Worm (Caenorhabditis elegans): ENCODE measurements around the gene tim-1.

Gene tim-1

ce11 chrIII:12250114-12250792, at the start of gene tim-1, which contains the start of gene Y75B8A.23 (continued):
- TF ChIP-seq mxl-3 (GFP tag; optimal IDR thresholded peaks at IDR 0.05) (no peak), mes-2 (tag; optimal IDR thresholded peaks at IDR 0.05; ENCODE audit: poor library complexity, severe bottlenecking) (peak; percentile 96), lin-39 (tag; optimal IDR thresholded peaks at IDR 0.05) (no peak), cey-2 (tag; optimal IDR thresholded peaks at IDR 0.05; ENCODE audit: borderline replicate concordance, insufficient read depth) (no peak), snpc-4 (tag; optimal IDR thresholded peaks at IDR 0.05) (peak; percentile 99), aha-1 (tag) (peak; percentile 99), snpc-1.2 (GFP tag; IDR thresholded peaks at IDR 0.05) (peak; percentile 84), tra-1 (GFP tag; IDR thresholded peaks at IDR 0.05) (0 out of 2 replicates have a peak, but pooled peaks have one; percentile 31), D1046.2 (GFP tag; IDR thresholded peaks at IDR 0.05) (peak; percentile 51; the same call in 1 of the 2 replicates), lsy-2 (tag; optimal IDR thresholded peaks at IDR 0.05) (peak; percentile 42 to 95), hlh-11 (tag; optimal IDR thresholded peaks at IDR 0.05) (peak; percentile 90), dve-1 (tag; optimal IDR thresholded peaks at IDR 0.05; ENCODE audit: insufficient read depth) (peak; percentile 98), egl-43 (GFP tag; IDR thresholded peaks at IDR 0.05) (peak; percentile 80), daf-8 (GFP tag; IDR thresholded peaks at IDR 0.05) (0 out of 2 replicates have a peak, but pooled peaks have one; percentile 52), attf-4 (tag; optimal IDR thresholded peaks at IDR 0.05) (no peak), fkh-10 (GFP tag; optimal IDR thresholded peaks at IDR 0.05) (peak; percentile 32), madf-9 (GFP tag; conservative IDR thresholded peaks at IDR 0.05) (peak; percentile 53), arid-1 (GFP tag; conservative IDR thresholded peaks at IDR 0.05) (peak; percentile 89), F49E8.2 (tag; optimal IDR thresholded peaks at IDR 0.05; ENCODE audit: borderline replicate concordance) (peak; percentile 93), php-3 (GFP tag; IDR thresholded peaks at IDR 0.05) (peak; percentile 50; the same call in 1 of the 2 replicates), dpl-1 (GFP tag; optimal IDR thresholded peaks at IDR 0.05) (peak; percentile 98), Y5F2A.4 (GFP tag; optimal IDR thresholded peaks at IDR 0.05) (peak; percentile 54), F44E2.7 (GFP tag; IDR thresholded peaks at IDR 0.05) (0 out of 2 replicates have a peak, but pooled peaks have one; percentile 34), gei-8 (GFP tag; optimal IDR thresholded peaks at IDR 0.05) (peak; percentile 60), T26A8.4 (GFP tag; IDR thresholded peaks at IDR 0.05) (peak; percentile 96), egl-27 (tag; optimal IDR thresholded peaks at IDR 0.05) (peak; percentile 11), nhr-10 (tag; optimal IDR thresholded peaks at IDR 0.05) (no peak), T20F7.1 (GFP tag; optimal IDR thresholded peaks at IDR 0.05) (no peak), nhr-41 (GFP tag; IDR thresholded peaks at IDR 0.05) (peak; percentile 62), rbr-2 (tag; optimal IDR thresholded peaks at IDR 0.05) (peak; percentile 92), daf-12 (tag; optimal IDR thresholded peaks at IDR 0.05) (no peak), F37D6.2 (tag; optimal IDR thresholded peaks at IDR 0.05) (peak; percentile 69), ctbp-1 (GFP tag; IDR thresholded peaks at IDR 0.05) (peak; percentile 85), ceh-28 (tag; optimal IDR thresholded peaks at IDR 0.05) (no peak), set-16 (GFP tag; IDR thresholded peaks at IDR 0.05) (peak; percentile 26; the same call in 1 of the 2 replicates), nhr-11 (tag; optimal IDR thresholded peaks at IDR 0.05) (peak; percentile 92), zag-1 (tag; optimal IDR thresholded peaks at IDR 0.05) (no peak), F10B5.3 (tag; optimal IDR thresholded peaks at IDR 0.05) (peak; percentile 66), dmd-9 (GFP tag; IDR thresholded peaks at IDR 0.05) (peak; percentile 90), lin-13 (GFP tag; optimal IDR thresholded peaks at IDR 0.05) (peak; percentile 95), ceh-82 (tag; optimal IDR thresholded peaks at IDR 0.05) (no peak), F26F4.8 (GFP tag; conservative IDR thresholded peaks at IDR 0.05) (no peak), fos-1 (tag; optimal IDR thresholded peaks at IDR 0.05) (peak; percentile 71), mxl-2 (GFP tag; conservative IDR thresholded peaks at IDR 0.05) (no peak), lin-29 (GFP tag; IDR thresholded peaks at IDR 0.05) (peak; percentile 36), tag-97 (GFP tag; IDR thresholded peaks at IDR 0.05) (no peak), skn-1 (tag; optimal IDR thresholded peaks at IDR 0.05) (no peak), zip-11 (GFP tag; IDR thresholded peaks at IDR 0.05) (no peak), Y48G9A.11 (GFP tag; IDR thresholded peaks at IDR 0.05) (peak; percentile 57), mep-1 (tag; optimal IDR thresholded peaks at IDR 0.05) (peak; percentile 98)

Data from whole organism, L4 larva.